Worm (Caenorhabditis elegans) whole organism, mixed stage, embryonic: ENCODE results near the gene parp-2.

Source experiments
- flh-1 ChIP-seq: fragments of 200-800 bp; sonication (Bioruptor generic); optimal IDR thresholded peaks from 2 replicates; lab custom pipeline; 2018; ENCODE audit warnings: mild to moderate bottlenecking, missing genetic modification characterization, moderate library complexity, missing compliant biosample characterization
- lsy-2 ChIP-seq: fragments of 150-350 bp; optimal IDR thresholded peaks from 2 replicates; lab custom pipeline; 2014; ENCODE audit warnings: missing biosample characterization, missing genetic modification characterization
- nhr-12 ChIP-seq: fragments of 150-350 bp; optimal IDR thresholded peaks from 2 replicates; lab custom pipeline; 2014; ENCODE audit warnings: missing biosample characterization, missing genetic modification characterization
- nhr-28 ChIP-seq: fragments of 150-350 bp; optimal IDR thresholded peaks from 2 replicates; lab custom pipeline; 2014; ENCODE audit warnings: missing biosample characterization, missing genetic modification characterization
- pha-4 ChIP-seq: fragments of 150-350 bp; optimal IDR thresholded peaks from 2 replicates; lab custom pipeline; 2018; ENCODE audit warnings: missing biosample characterization, missing genetic modification reagents, missing genetic modification characterization
- snpc-4 ChIP-seq: fragments of 150-350 bp; optimal IDR thresholded peaks from 2 replicates; lab custom pipeline; 2014; ENCODE audit warnings: missing biosample characterization, missing genetic modification characterization
- sptf-1 ChIP-seq: sonication (generic microtip); optimal IDR thresholded peaks from 2 replicates; lab custom pipeline; 2017; ENCODE audit warnings: mild to moderate bottlenecking, missing genetic modification characterization, moderate library complexity, missing compliant biosample characterization
- unc-120 ChIP-seq: sonication (generic microtip); optimal IDR thresholded peaks from 2 replicates; lab custom pipeline; 2017; ENCODE audit warnings: missing genetic modification characterization, missing compliant biosample characterization; ENCODE audit not compliant: poor library complexity, severe bottlenecking
- unc-39 ChIP-seq: fragments of 150-350 bp; optimal IDR thresholded peaks from 2 replicates; lab custom pipeline; 2014; ENCODE audit warnings: missing biosample characterization, missing genetic modification characterization
- ztf-11 ChIP-seq: fragments of 150-350 bp; optimal IDR thresholded peaks from 2 replicates; lab custom pipeline; 2014; ENCODE audit warnings: missing biosample characterization, missing genetic modification characterization

- TF ChIP-seq sptf-1 (tag; lab: Kevin White, UChicago) (no peak), lsy-2 (tag; lab: Kevin White, UChicago) (no peak), flh-1 (GFP tag; lab: Kevin White, UChicago) (no peak), nhr-28 (tag; lab: Kevin White, UChicago) (no peak), snpc-4 (no peak), pha-4 (tag; lab: Kevin White, UChicago) (no peak), unc-39 (tag; lab: Kevin White, UChicago) (no peak), unc-120 (tag; lab: Kevin White, UChicago) (no peak), nhr-12 (tag; lab: Kevin White, UChicago) (no peak), ztf-11 (no peak)
Measured at ce11 chrII:9559929-9560328, 32.9 kb upstream of the parp-2 start, which contains the start of gene F35H8.4.
